Fruit fly (Drosophila melanogaster) whole organism, wandering third instar larva: ENCODE measurements around the gene kek4.
A peak's percentile ranks its signal among the peaks of the same experiment; 100 is the strongest.
"Not testable (repeated sequence)": the region's sequence is repeated elsewhere in the genome, so short reads cannot be mapped to it uniquely, and the experiment has no call there.

Experiments
- Abd-B ChIP-seq: fragments of >200 bp; optimal IDR thresholded peaks from 2 replicates; lab custom pipeline; 2017; ENCODE audit warnings: missing biosample characterization, missing genetic modification characterization
- CG32264 ChIP-seq: fragments of 200-800 bp; sonication (Bioruptor generic); optimal IDR thresholded peaks from 2 replicates; lab custom pipeline; 2016; ENCODE audit warnings: missing biosample characterization, missing genetic modification characterization
- CrebA ChIP-seq: fragments of 200-800 bp; sonication (Bioruptor generic); optimal IDR thresholded peaks from 2 replicates; lab custom pipeline; 2016; ENCODE audit warnings: missing biosample characterization, mild to moderate bottlenecking, missing genetic modification characterization, borderline replicate concordance
- Dfd ChIP-seq: fragments of >200 bp; optimal IDR thresholded peaks from 2 replicates; lab custom pipeline; 2017; ENCODE audit warnings: missing biosample characterization, missing genetic modification characterization
- Dif ChIP-seq: fragments of 200-275, 200-300 bp; sonication (Bioruptor generic); optimal IDR thresholded peaks from 2 replicates; lab custom pipeline; 2018; ENCODE audit warnings: missing biosample characterization, missing genetic modification characterization; ENCODE audit not compliant: partially characterized antibody
- GATAd ChIP-seq: sonication (Bioruptor generic); optimal IDR thresholded peaks from 2 replicates; lab custom pipeline; 2016; ENCODE audit warnings: missing biosample characterization, missing genetic modification characterization
- HLH106 ChIP-seq: fragments of 200-800 bp; optimal IDR thresholded peaks from 3 replicates; lab custom pipeline; 2019; ENCODE audit warnings: missing biosample characterization, mild to moderate bottlenecking, missing genetic modification characterization, moderate library complexity
- Hnf4 ChIP-seq: fragments of 200-800 bp; sonication (Bioruptor generic); optimal IDR thresholded peaks from 2 replicates; lab custom pipeline; 2016; ENCODE audit warnings: missing biosample characterization, mild to moderate bottlenecking, missing genetic modification characterization
- Hr78 ChIP-seq: fragments of >200 bp; optimal IDR thresholded peaks from 2 replicates; lab custom pipeline; 2017; ENCODE audit warnings: missing biosample characterization, missing genetic modification characterization
- Hr83 ChIP-seq: fragments of 200-300 bp; sonication (Bioruptor generic); optimal IDR thresholded peaks from 2 replicates; lab custom pipeline; 2016; ENCODE audit warnings: missing biosample characterization, mild to moderate bottlenecking, missing genetic modification characterization, moderate library complexity; ENCODE audit not compliant: poor library complexity, severe bottlenecking
- Jra ChIP-seq: sonication (Bioruptor generic); optimal IDR thresholded peaks from 2 replicates; lab custom pipeline; 2016; ENCODE audit warnings: missing biosample characterization, missing genetic modification characterization
- N ChIP-seq: fragments of >200 bp; optimal IDR thresholded peaks from 2 replicates; lab custom pipeline; 2018; ENCODE audit warnings: missing biosample characterization, missing external identifiers, missing genetic modification characterization
- OdsH ChIP-seq: fragments of 200-800 bp; sonication (Bioruptor generic); optimal IDR thresholded peaks from 2 replicates; lab custom pipeline; 2016; ENCODE audit warnings: missing biosample characterization, mild to moderate bottlenecking, missing genetic modification characterization
- Rel ChIP-seq, 2 experiments: fragments of 200-800 bp; sonication (Bioruptor generic) in 1 of 2; optimal IDR thresholded peaks; 2 replicates in 1 of 2; 3 replicates in 1 of 2; lab custom pipeline; 2016 to 2019; ENCODE audit warnings: mild to moderate bottlenecking in 2 of 2, missing biosample characterization in 2 of 2, missing genetic modification characterization in 2 of 2, moderate library complexity in 1 of 2
- Sp1 ChIP-seq: fragments of 200-800 bp; sonication (Bioruptor generic); optimal IDR thresholded peaks from 3 replicates; lab custom pipeline; 2019; ENCODE audit warnings: missing biosample characterization, mild to moderate bottlenecking, missing genetic modification characterization, moderate library complexity
- Vsx2 ChIP-seq: fragments of 200-300, 225-300 bp; sonication (Bioruptor generic); optimal IDR thresholded peaks from 2 replicates; lab custom pipeline; 2018; ENCODE audit warnings: missing biosample characterization, missing genetic modification characterization; ENCODE audit not compliant: partially characterized antibody
- br ChIP-seq: fragments of 200-800 bp; sonication (Bioruptor generic); optimal IDR thresholded peaks from 2 replicates; lab custom pipeline; 2016; ENCODE audit warnings: missing biosample characterization, missing genetic modification characterization
- brk ChIP-seq: fragments of 200-800 bp; sonication (Bioruptor generic); optimal IDR thresholded peaks from 2 replicates; lab custom pipeline; 2016; ENCODE audit warnings: missing biosample characterization, mild to moderate bottlenecking, missing genetic modification characterization
- dl ChIP-seq, 2 experiments: fragments of 175-275, 200-275 bp in 1 of 2; fragments of 200-275 bp in 1 of 2; sonication (Bioruptor generic); optimal IDR thresholded peaks; lab custom pipeline; 2018; ENCODE audit warnings: mild to moderate bottlenecking in 2 of 2, missing biosample characterization in 2 of 2, missing genetic modification characterization in 2 of 2, moderate library complexity in 2 of 2; ENCODE audit not compliant: partially characterized antibody in 2 of 2, insufficient read depth in 1 of 2
- dmrt93B ChIP-seq: fragments of 200-800 bp; sonication (Bioruptor generic); optimal IDR thresholded peaks from 2 replicates; lab custom pipeline; 2018; ENCODE audit warnings: missing biosample characterization, mild to moderate bottlenecking, missing genetic modification characterization
- dsf ChIP-seq: sonication (Bioruptor generic); optimal IDR thresholded peaks from 2 replicates; lab custom pipeline; 2016; ENCODE audit warnings: missing biosample characterization, missing genetic modification characterization, borderline replicate concordance
- ey ChIP-seq: fragments of 200-800 bp; sonication (Bioruptor generic); optimal IDR thresholded peaks from 2 replicates; lab custom pipeline; 2016; ENCODE audit warnings: missing biosample characterization, missing genetic modification characterization
- foxo ChIP-seq, 2 experiments: fragments of 200-800 bp; sonication (Bioruptor generic); optimal IDR thresholded peaks; 2 replicates in 1 of 2; 3 replicates in 1 of 2; lab custom pipeline; 2016 to 2017; ENCODE audit warnings: missing biosample characterization in 2 of 2, missing genetic modification characterization in 2 of 2
- fru ChIP-seq: fragments of 200-800 bp; sonication (Bioruptor generic); optimal IDR thresholded peaks from 3 replicates; lab custom pipeline; 2016; ENCODE audit warnings: missing biosample characterization, mild to moderate bottlenecking, missing genetic modification characterization
- h ChIP-seq: fragments of 200-800 bp; sonication (Bioruptor generic); optimal IDR thresholded peaks from 3 replicates; lab custom pipeline; 2016; ENCODE audit warnings: missing biosample characterization, mild to moderate bottlenecking, missing genetic modification characterization
- jim ChIP-seq: fragments of 175-275, 200-325 bp; sonication (Bioruptor generic); optimal IDR thresholded peaks from 2 replicates; lab custom pipeline; 2016; ENCODE audit warnings: missing biosample characterization, mild to moderate bottlenecking, missing genetic modification characterization
- lola ChIP-seq: fragments of >200 bp; optimal IDR thresholded peaks from 2 replicates; lab custom pipeline; 2017; ENCODE audit warnings: missing biosample characterization, missing genetic modification characterization
- pan ChIP-seq: fragments of >200 bp; optimal IDR thresholded peaks from 2 replicates; lab custom pipeline; 2017
- psq ChIP-seq: fragments of 200-800 bp; sonication (Bioruptor generic); optimal IDR thresholded peaks from 3 replicates; lab custom pipeline; 2017; ENCODE audit warnings: missing biosample characterization, mild to moderate bottlenecking, missing genetic modification characterization, moderate library complexity
- rgr ChIP-seq: fragments of 200-800 bp; sonication (Bioruptor generic); optimal IDR thresholded peaks from 3 replicates; lab custom pipeline; 2016; ENCODE audit warnings: missing biosample characterization, mild to moderate bottlenecking, missing genetic modification characterization
- sage ChIP-seq: fragments of 200-800 bp; sonication (Bioruptor generic); optimal IDR thresholded peaks from 2 replicates; lab custom pipeline; 2016; ENCODE audit warnings: missing biosample characterization, mild to moderate bottlenecking, missing genetic modification characterization
- sv ChIP-seq: fragments of 200-800 bp; sonication (Bioruptor generic); optimal IDR thresholded peaks from 3 replicates; lab custom pipeline; 2016; ENCODE audit warnings: missing biosample characterization, missing genetic modification characterization
- tai ChIP-seq: sonication (Bioruptor generic); optimal IDR thresholded peaks from 2 replicates; lab custom pipeline; 2016; ENCODE audit warnings: missing biosample characterization, missing genetic modification characterization
- usp ChIP-seq: fragments of >200 bp; optimal IDR thresholded peaks from 2 replicates; lab custom pipeline; 2017; ENCODE audit warnings: missing biosample characterization, missing genetic modification characterization
- woc ChIP-seq: sonication (Bioruptor generic); optimal IDR thresholded peaks from 2 replicates; lab custom pipeline; 2016; ENCODE audit warnings: missing biosample characterization, mild to moderate bottlenecking, missing genetic modification characterization

The kek4 gene

DNA sequence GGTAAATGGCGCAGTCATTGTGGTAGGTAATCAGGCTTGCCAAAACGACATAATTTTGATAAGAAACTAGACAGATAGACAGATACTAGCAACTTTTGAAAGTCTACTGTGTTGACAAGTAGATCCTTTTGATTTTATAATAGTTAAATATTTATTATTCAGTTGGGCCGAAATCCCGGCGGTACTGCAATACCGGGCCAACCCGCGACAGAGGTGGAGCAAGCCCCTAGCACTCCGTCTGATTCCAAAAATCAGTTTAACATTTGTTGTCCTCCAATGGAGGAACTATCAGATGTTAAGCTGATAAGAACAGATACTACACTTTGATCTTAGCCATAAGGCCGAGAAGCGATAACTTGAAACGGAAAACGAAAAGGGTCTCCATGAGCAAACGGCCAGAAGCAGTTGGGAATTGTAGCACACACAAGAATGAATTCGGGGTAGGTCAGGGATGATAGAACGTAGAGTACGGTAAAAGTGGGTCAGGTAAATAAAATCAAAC lies 3.3 kb downstream of the kek4 start, which contains the start of gene CG15482:
Gene CG15482, minus strand, starts transcription at position 51 of the 502 bp plus-strand sequence.
- not testable (repeated sequence) for TF ChIP-seq Sp1 (GFP tag; lab: Kevin White, UChicago); GATAd (GFP tag; lab: Kevin White, UChicago); foxo (GFP tag; optimal IDR thresholded peaks at IDR 0.05; lab: Kevin White, UChicago)

DNA sequence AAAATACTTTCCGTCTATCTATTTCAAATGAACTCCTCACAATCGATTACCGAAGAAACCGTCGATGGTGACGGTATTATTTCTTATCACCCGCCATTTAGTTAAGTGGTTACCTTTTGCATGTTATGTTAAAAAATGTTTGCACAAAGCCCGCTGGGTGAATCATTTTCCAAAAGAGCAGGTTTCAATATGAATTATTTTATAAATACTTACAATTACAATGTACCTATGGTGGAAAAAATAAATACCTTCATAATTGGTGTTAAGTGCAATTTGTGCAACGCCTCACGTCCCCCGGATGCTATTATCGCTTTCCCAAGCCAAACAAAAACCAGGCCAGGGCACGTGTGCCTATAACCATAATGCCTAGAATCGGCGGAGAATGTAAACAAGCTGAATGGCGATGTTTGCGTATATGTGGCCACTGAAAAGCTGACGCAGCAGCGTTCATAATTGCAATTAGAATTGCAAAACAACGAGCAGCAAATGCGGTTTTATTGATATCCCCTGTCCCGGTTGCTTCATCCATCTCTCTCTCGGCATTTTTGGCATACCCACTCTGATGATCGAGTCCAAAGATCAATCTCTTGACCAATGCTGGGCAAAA lies 8.2 kb downstream of the kek4 start:
- TF ChIP-seq N (no peak), jim (no peak), lola (no peak), Rel (GFP tag; optimal IDR thresholded peaks at IDR 0.05; lab: Kevin White, UChicago) (no peak), Rel (tag; optimal IDR thresholded peaks at IDR 0.05; lab: Kevin White, UChicago) (no peak), br (GFP tag; lab: Kevin White, UChicago) (no peak), Abd-B (no peak)

DNA sequence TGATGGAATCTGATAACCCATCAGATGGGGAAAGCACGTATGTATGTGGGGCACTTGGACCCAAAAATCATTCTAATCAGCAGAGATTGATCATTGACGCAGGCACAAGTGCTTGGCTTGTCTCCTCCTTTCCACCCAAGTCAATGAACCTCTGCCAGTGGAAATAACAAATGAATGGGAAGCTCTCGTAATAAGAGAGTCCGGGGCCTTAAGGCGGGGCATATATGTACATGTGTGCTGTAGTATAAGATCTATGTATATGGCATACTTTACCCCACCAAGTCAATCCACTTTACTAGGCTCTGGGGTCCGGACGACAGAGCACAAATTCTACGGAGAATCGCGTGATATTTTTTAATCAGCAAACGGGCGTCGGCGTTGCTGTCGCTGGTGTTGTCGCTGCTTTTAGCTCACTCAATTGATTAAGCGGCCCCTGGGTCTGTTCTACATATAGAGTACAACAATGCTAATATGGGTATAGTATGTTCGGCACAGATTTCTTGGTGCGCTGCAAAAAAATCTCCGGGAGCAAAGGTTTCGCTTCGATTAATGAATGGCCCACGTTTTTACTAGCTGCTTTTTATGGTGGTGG lies 9.0 kb downstream of the kek4 start:
- peak; percentile 8 for TF ChIP-seq rgr
- no peak for TF ChIP-seq CG32264 (GFP tag; lab: Kevin White, UChicago)
- TF ChIP-seq foxo (GFP tag; optimal IDR thresholded peaks at IDR 0.05; lab: Kevin White, UChicago): no peak
- no peak for TF ChIP-seq dsf
- TF ChIP-seq jim: no peak
- no peak for TF ChIP-seq sv (GFP tag; lab: Kevin White, UChicago)
- TF ChIP-seq HLH106 (tag; lab: Kevin White, UChicago): no peak
- TF ChIP-seq Dif (GFP tag; lab: Kevin White, UChicago): no peak
- no peak for TF ChIP-seq tai (GFP tag; lab: Kevin White, UChicago)
- no peak for TF ChIP-seq dl (GFP tag; optimal IDR thresholded peaks at IDR 0.05; lab: Kevin White, UChicago; ENCODE audit: insufficient read depth in 1 of 2, partially characterized antibody in 2 of 2)
- TF ChIP-seq pan (lab: Kevin White, UChicago): no peak
- peak; percentile 22 for TF ChIP-seq Hnf4 (GFP tag; lab: Kevin White, UChicago)
- no peak for TF ChIP-seq Hr78 (GFP tag; lab: Kevin White, UChicago)
- peak; percentile 13 for TF ChIP-seq OdsH (GFP tag; lab: Kevin White, UChicago)
- no peak for TF ChIP-seq brk
- TF ChIP-seq usp: no peak
- TF ChIP-seq lola: no peak
- no peak for TF ChIP-seq Sp1 (GFP tag; lab: Kevin White, UChicago)
- no peak for TF ChIP-seq ey (GFP tag; lab: Kevin White, UChicago)
- TF ChIP-seq br (GFP tag; lab: Kevin White, UChicago): peak; percentile 33
- no peak for TF ChIP-seq psq (GFP tag; lab: Kevin White, UChicago)
- no peak for TF ChIP-seq sage (GFP tag; lab: Kevin White, UChicago)
- no peak for TF ChIP-seq CrebA (GFP tag; lab: Kevin White, UChicago)
- peak; percentile 0 for TF ChIP-seq Hr83
- no peak for TF ChIP-seq Jra (GFP tag; lab: Kevin White, UChicago)
- no peak for TF ChIP-seq dmrt93B (GFP tag; lab: Kevin White, UChicago)
- TF ChIP-seq Rel (GFP tag; optimal IDR thresholded peaks at IDR 0.05; lab: Kevin White, UChicago): no peak
- peak; percentile 83 for TF ChIP-seq Rel (tag; optimal IDR thresholded peaks at IDR 0.05; lab: Kevin White, UChicago)
- TF ChIP-seq Abd-B: no peak
- peak; percentile 42 for TF ChIP-seq h (GFP tag; lab: Kevin White, UChicago)
- TF ChIP-seq, all 38 proteins: peak for 7

DNA sequence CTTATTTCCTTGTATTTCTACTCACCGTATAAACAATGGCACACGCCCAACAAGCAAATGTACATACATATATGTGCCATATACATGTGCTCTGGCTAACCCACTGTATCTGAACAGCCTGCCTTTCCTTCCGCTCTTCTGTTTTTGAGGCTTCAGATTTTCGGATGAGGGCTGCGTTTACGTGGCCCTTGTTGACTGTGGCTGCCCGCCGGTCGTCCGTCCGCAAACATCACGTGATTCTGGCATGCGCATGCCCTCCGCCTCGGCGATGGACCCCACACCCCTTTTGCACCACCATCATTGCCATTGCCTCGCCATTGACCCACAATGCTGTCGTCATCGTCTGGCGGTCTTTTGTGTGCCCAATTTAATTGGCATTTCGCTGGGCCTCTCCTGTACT lies 9.9 kb downstream of the kek4 start:
- TF ChIP-seq CrebA (GFP tag; lab: Kevin White, UChicago) (no peak), Hr83 (peak; percentile 58), h (GFP tag; lab: Kevin White, UChicago) (peak; percentile 70), woc (no peak), OdsH (GFP tag; lab: Kevin White, UChicago) (peak; percentile 21), Dfd (GFP tag; lab: Kevin White, UChicago) (no peak), HLH106 (tag; lab: Kevin White, UChicago) (peak; percentile 22), fru (GFP tag; lab: Kevin White, UChicago) (peak; percentile 21), Sp1 (GFP tag; lab: Kevin White, UChicago) (peak; percentile 15), br (GFP tag; lab: Kevin White, UChicago) (peak; percentile 52), Vsx2 (GFP tag; lab: Kevin White, UChicago) (no peak), foxo (GFP tag; optimal IDR thresholded peaks at IDR 0.05; lab: Kevin White, UChicago) (peak in 1 of 2 experiments; percentile 4), rgr (peak; percentile 21), Rel (GFP tag; optimal IDR thresholded peaks at IDR 0.05; lab: Kevin White, UChicago) (no peak), Rel (tag; optimal IDR thresholded peaks at IDR 0.05; lab: Kevin White, UChicago) (peak; percentile 9), sv (GFP tag; lab: Kevin White, UChicago) (no peak), brk (no peak)
